Fruit fly (Drosophila melanogaster) whole organism, adult: ENCODE measurements around the gene mRpL51.

ENCODE experiments used
- CG12768 ChIP-seq: fragments of 200-800 bp; sonication (Bioruptor generic); optimal IDR thresholded peaks from 2 replicates; lab custom pipeline; 2017; ENCODE audit warnings: missing biosample characterization, missing genetic modification characterization, mild to moderate bottlenecking, moderate library complexity, missing genetic modification reagents
- CG14711 ChIP-seq: fragments of 200-800 bp; sonication (Bioruptor generic); optimal IDR thresholded peaks from 2 replicates; lab custom pipeline; 2018; ENCODE audit warnings: missing biosample characterization, mild to moderate bottlenecking, missing genetic modification characterization, moderate library complexity
- CG33017 ChIP-seq: fragments of 200-800 bp; sonication (Bioruptor generic); optimal IDR thresholded peaks from 2 replicates; lab custom pipeline; 2018; ENCODE audit warnings: missing biosample characterization, mild to moderate bottlenecking, missing genetic modification characterization, moderate library complexity
- CG7045 ChIP-seq: fragments of 200-800 bp; sonication (Bioruptor generic); optimal IDR thresholded peaks from 2 replicates; lab custom pipeline; 2017; ENCODE audit warnings: missing biosample characterization, mild to moderate bottlenecking, missing genetic modification characterization
- CG7101 ChIP-seq: fragments of 200-800 bp; sonication (Bioruptor generic); optimal IDR thresholded peaks from 2 replicates; lab custom pipeline; 2018; ENCODE audit warnings: missing biosample characterization, mild to moderate bottlenecking, missing genetic modification characterization, moderate library complexity
- Clk ChIP-seq: fragments of 200-800 bp; sonication (Bioruptor generic); optimal IDR thresholded peaks from 2 replicates; lab custom pipeline; 2017; ENCODE audit warnings: missing biosample characterization, missing genetic modification characterization
- Hr96 ChIP-seq: fragments of 200-800 bp; sonication (Bioruptor generic); optimal IDR thresholded peaks from 2 replicates; lab custom pipeline; 2016; ENCODE audit warnings: missing biosample characterization, missing genetic modification characterization
- Mnt ChIP-seq: fragments of 200-800 bp; sonication (Bioruptor generic); optimal IDR thresholded peaks from 2 replicates; lab custom pipeline; 2016; ENCODE audit warnings: missing biosample characterization, mild to moderate bottlenecking, missing genetic modification characterization
- cic ChIP-seq: fragments of 200-800 bp; sonication (Bioruptor generic); optimal IDR thresholded peaks from 2 replicates; lab custom pipeline; 2017; ENCODE audit warnings: missing biosample characterization, mild to moderate bottlenecking, missing genetic modification characterization, moderate library complexity
- pad ChIP-seq: fragments of 200-800 bp; sonication (Bioruptor generic); optimal IDR thresholded peaks from 3 replicates; lab custom pipeline; 2017; ENCODE audit warnings: missing biosample characterization, missing genetic modification characterization, mild to moderate bottlenecking, moderate library complexity, missing genetic modification reagents
- toe ChIP-seq: fragments of 200-800 bp; sonication (Bioruptor generic); optimal IDR thresholded peaks from 2 replicates; lab custom pipeline; 2016; ENCODE audit warnings: missing biosample characterization, missing genetic modification characterization

DNA sequence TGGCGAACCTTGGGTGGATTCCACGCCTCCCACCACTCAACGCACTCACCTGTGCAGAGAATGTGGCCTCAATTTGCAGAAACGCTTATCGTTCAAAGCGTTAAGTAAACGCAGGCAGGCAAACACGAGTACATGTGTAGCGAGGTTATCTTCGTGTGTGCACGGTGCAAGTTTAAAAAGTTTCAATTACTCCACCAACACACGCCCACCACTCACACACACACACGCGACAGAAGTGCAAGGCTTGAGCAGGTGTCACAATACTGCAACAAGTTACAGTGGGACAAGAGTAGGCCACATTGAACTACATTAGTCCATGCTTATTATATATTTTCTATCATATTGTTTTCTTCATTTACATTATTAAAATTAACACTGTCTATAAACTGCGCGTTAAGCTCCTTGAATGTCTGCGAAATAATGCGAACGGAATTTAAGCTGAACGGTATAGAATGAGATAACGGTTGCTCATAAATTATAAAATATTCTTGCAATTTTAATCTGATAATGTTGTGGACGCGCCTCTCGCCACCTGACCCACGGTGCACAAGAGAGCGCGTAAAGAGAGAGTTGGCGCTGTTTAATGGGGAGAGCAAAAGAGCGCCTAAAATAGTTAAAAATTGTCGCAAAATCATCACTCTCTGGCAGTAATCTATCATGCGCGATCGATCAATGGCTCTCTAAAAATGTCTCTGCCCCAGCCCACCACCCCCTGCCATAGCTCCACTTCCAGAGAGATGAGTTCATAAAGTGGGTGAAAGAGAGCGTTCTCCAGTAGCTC, 17.5 kb upstream of the mRpL51 start:
- peak; percentile 88 for TF ChIP-seq Clk
- TF ChIP-seq cic (GFP tag; lab: Kevin White, UChicago): peak; percentile 87
- peak; percentile 92 for TF ChIP-seq Mnt (GFP tag; lab: Kevin White, UChicago)
- peak; percentile 80 for TF ChIP-seq pad (GFP tag; lab: Kevin White, UChicago)
- peak; percentile 87 for TF ChIP-seq Hr96 (GFP tag; lab: Kevin White, UChicago)
- TF ChIP-seq CG14711: peak; percentile 86
- TF ChIP-seq CG33017: peak; percentile 96
- peak; percentile 97 for TF ChIP-seq CG12768 (GFP tag; lab: Kevin White, UChicago)
- peak; percentile 96 for TF ChIP-seq CG7101 (tag; lab: Kevin White, UChicago)
- peak; percentile 88 for TF ChIP-seq CG7045 (GFP tag; lab: Kevin White, UChicago)
- peak; percentile 89 for TF ChIP-seq toe
